Fruit fly (Drosophila melanogaster): ENCODE measurements around the gene Nrt.
A peak's percentile ranks its signal among the peaks of the same experiment; 100 is the strongest.

- TF ChIP-seq CG13204 (GFP tag; optimal IDR thresholded peaks at IDR 0.05) (peak; percentile 94), CG17806 (tag; optimal IDR thresholded peaks at IDR 0.05) (peak; percentile 98), CG4496 (GFP tag; IDR thresholded peaks at IDR 0.05) (peak; percentile 81), CG12605 (GFP tag; IDR thresholded peaks at IDR 0.05) (peak; percentile 74), Snoo (tag; optimal IDR thresholded peaks at IDR 0.05) (peak; percentile 77), CG15710 (tag; optimal IDR thresholded peaks at IDR 0.05) (peak; percentile 98), Pif1B (GFP tag; optimal IDR thresholded peaks at IDR 0.05) (peak; percentile 88), CG8301 (tag; optimal IDR thresholded peaks at IDR 0.05) (peak; percentile 89), Pif1A (GFP tag; optimal IDR thresholded peaks at IDR 0.05) (peak; percentile 92), D1 (tag; optimal IDR thresholded peaks at IDR 0.05) (peak; percentile 88), fd96Ca (GFP tag; IDR thresholded peaks at IDR 0.05) (peak; percentile 56; the same call in 2 of the 3 replicates), gl (tag; optimal IDR thresholded peaks at IDR 0.05) (peak; percentile 95), CG14655 (GFP tag; optimal IDR thresholded peaks at IDR 0.05) (peak; percentile 90)
Measured at dm6 chr3L:16818063-16818462, 52.2 kb downstream of the Nrt start.
